Worm (Caenorhabditis elegans): ENCODE data around the gene T25B2.2.

Gene T25B2.2

DNA sequence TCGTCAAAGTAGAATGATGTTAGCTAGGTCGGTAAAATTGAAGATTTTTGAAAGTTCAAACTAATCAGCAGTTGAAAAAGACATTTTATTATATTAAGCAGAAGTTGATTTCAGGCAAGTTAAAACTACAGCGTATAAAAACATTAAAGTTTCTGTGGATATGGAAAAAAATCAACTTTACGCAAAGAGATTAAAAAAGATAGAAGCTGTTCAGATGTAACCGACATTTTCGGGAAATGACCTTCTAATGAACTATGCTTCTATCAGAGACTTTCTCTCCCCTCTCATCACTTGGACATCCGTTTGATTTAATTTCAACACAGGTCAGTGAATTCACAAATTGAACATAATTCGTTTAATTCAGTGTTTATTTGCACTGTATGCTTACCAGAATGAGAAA is 10.8 kb downstream of the T25B2.2 start, which contains the start of gene T13C5.7:
T13C5.7 (plus strand) TSS at position 301 of the 400 bp plus-strand sequence.
- no peak for TF ChIP-seq B0336.3 (GFP tag; IDR thresholded peaks at IDR 0.05)

DNA sequence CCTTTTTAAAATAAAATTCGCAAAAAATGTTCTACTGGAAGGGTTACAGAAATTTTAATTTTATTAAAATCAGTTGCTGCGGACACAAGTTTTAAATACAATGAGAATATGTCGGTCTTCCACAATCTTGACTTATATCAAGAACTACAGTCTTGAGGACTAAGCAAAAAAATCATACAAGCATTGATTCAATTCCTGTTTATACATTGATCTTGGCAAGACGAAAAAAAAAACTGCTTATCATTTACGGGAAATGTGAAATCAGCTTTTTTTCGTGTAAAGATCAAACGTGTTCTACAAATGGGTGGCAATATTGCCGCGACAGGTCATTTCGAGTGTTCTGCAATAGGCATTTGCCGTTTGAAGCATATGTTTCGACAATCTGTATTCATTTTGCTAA is 15.3 kb downstream of the T25B2.2 start, which contains the start of gene T13C5.2:
T13C5.2 (plus strand) TSS at position 301 of the 400 bp plus-strand sequence.
- TF ChIP-seq ztf-3 (GFP tag; optimal IDR thresholded peaks at IDR 0.05): no peak
- no peak for TF ChIP-seq tlf-1 (GFP tag; optimal IDR thresholded peaks at IDR 0.05)
- no peak for TF ChIP-seq chd-7 (tag; optimal IDR thresholded peaks at IDR 0.05)
- TF ChIP-seq K12H6.12 (tag; optimal IDR thresholded peaks at IDR 0.05): no peak
- TF ChIP-seq sea-2 (GFP tag; IDR thresholded peaks at IDR 0.05): no peak
- TF ChIP-seq ceh-100 (GFP tag; IDR thresholded peaks at IDR 0.05): no peak
- no peak for TF ChIP-seq C06A6.2 (GFP tag; conservative IDR thresholded peaks at IDR 0.05)
- TF ChIP-seq fkh-3 (tag; optimal IDR thresholded peaks at IDR 0.05): no peak
- TF ChIP-seq C17E4.6 (GFP tag; IDR thresholded peaks at IDR 0.05): no peak
- TF ChIP-seq nfya-2 (GFP tag; IDR thresholded peaks at IDR 0.05): no peak
- no peak for TF ChIP-seq cebp-2 (GFP tag; IDR thresholded peaks at IDR 0.05)
- TF ChIP-seq rcor-1 (GFP tag; IDR thresholded peaks at IDR 0.05): no peak
- no peak for TF ChIP-seq zfh-2 (GFP tag; conservative IDR thresholded peaks at IDR 0.05)
- no peak for TF ChIP-seq attf-5 (GFP tag; optimal IDR thresholded peaks at IDR 0.05)
- TF ChIP-seq lsy-27 (tag; optimal IDR thresholded peaks at IDR 0.05; ENCODE audit: borderline replicate concordance, insufficient read depth): no peak

- TF ChIP-seq attf-5 (GFP tag; optimal IDR thresholded peaks at IDR 0.05) (no peak), repo-1 (tag; optimal IDR thresholded peaks at IDR 0.05) (no peak), zim-3 (tag; optimal IDR thresholded peaks at IDR 0.05) (no peak), ccch-3 (GFP tag; optimal IDR thresholded peaks at IDR 0.05) (no peak), nhr-90 (tag; optimal IDR thresholded peaks at IDR 0.05) (no peak), aptf-3 (GFP tag; IDR thresholded peaks at IDR 0.05) (no peak), lsy-27 (tag; optimal IDR thresholded peaks at IDR 0.05; ENCODE audit: borderline replicate concordance, insufficient read depth) (no peak), egl-18 (GFP tag; IDR thresholded peaks at IDR 0.05) (no peak), athp-1 (tag; optimal IDR thresholded peaks at IDR 0.05) (no peak), F57C9.4 (tag; optimal IDR thresholded peaks at IDR 0.05) (no peak), bed-1 (GFP tag; IDR thresholded peaks at IDR 0.05) (no peak), mcd-1 (GFP tag; IDR thresholded peaks at IDR 0.05) (no peak), madf-8 (GFP tag; conservative IDR thresholded peaks at IDR 0.05) (no peak), Y53G8AR.9 (GFP tag; conservative IDR thresholded peaks at IDR 0.05) (no peak), hlh-26 (GFP tag; conservative IDR thresholded peaks at IDR 0.05) (no peak), lin-40 (tag; optimal IDR thresholded peaks at IDR 0.05) (no peak), snpc-3.4 (tag; optimal IDR thresholded peaks at IDR 0.05) (no peak), sdz-38 (tag; optimal IDR thresholded peaks at IDR 0.05) (no peak), attf-6 (GFP tag; IDR thresholded peaks at IDR 0.05) (no peak)
Observed at ce11 chrX:6187848-6188247, 18.4 kb downstream of the T25B2.2 start, which contains the start of gene T13C5.10. Gene T13C5.10 (plus strand): TSS chrX:6188148.

DNA sequence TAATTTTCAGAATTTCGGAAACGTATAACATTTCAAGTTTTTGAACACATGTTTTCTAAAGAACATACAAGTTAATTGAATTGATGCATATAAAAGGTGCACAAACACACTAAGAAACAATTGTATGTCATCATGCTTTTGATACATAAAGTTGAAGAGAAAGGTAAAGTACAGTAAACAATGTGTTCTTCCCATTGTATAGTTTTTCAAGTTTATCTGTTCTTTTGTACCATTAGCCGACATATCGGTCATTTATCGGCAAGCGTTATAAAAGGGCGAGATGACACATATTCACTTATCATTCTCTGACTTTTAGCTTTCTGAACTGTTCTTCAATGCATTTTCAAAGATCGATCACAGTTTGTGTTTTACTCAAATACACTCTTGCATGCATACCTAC is 20.5 kb downstream of the T25B2.2 start, which contains the start of gene T13C5.9:
T13C5.9 (plus strand) TSS at position 301 of the 400 bp plus-strand sequence.
- TF ChIP-seq Y95B8A.8 (GFP tag; IDR thresholded peaks at IDR 0.05) (no peak), ama-1 (optimal IDR thresholded peaks at IDR 0.05) (no peak), ama-1 (GFP tag; optimal IDR thresholded peaks at IDR 0.05) (no peak), Y79H2A.3 (GFP tag; conservative IDR thresholded peaks at IDR 0.05) (no peak), lin-26 (GFP tag; IDR thresholded peaks at IDR 0.05) (no peak), cebp-2 (GFP tag; IDR thresholded peaks at IDR 0.05) (no peak)

Measured in whole organism, young adult.